Fruit fly (Drosophila melanogaster) whole organism, embryonic: ENCODE data around the gene SP555.

Experiments used
- C15 ChIP-seq: fragments of 200-800 bp; sonication (Bioruptor generic); IDR thresholded peaks from 3 replicates; pipeline ENCODE4 v1.3.6; 2022; ENCODE audit warnings: missing biosample characterization, missing genetic modification characterization
- CG10147 ChIP-seq: fragments of 200-800 bp; sonication (Bioruptor generic); optimal IDR thresholded peaks from 2 replicates; lab custom pipeline; 2019; ENCODE audit warnings: missing biosample characterization, mild to moderate bottlenecking, missing genetic modification characterization, moderate library complexity
- CG10959 ChIP-seq: fragments of 200-800 bp; sonication (Bioruptor generic); IDR thresholded peaks from 2 replicates; pipeline ENCODE4 v1.3.6; 2022; ENCODE audit warnings: missing biosample characterization, missing genetic modification characterization
- CG12071 ChIP-seq: fragments of 200-800 bp; sonication (Bioruptor generic); optimal IDR thresholded peaks from 3 replicates; lab custom pipeline; 2018; ENCODE audit warnings: missing biosample characterization, mild to moderate bottlenecking, missing genetic modification characterization
- CG12659 ChIP-seq: fragments of 200-800 bp; sonication (Bioruptor generic); optimal IDR thresholded peaks from 3 replicates; lab custom pipeline; 2017; ENCODE audit warnings: mild to moderate bottlenecking, missing biosample characterization, missing genetic modification reagents, missing genetic modification characterization
- CG14014 ChIP-seq: fragments of 200-800 bp; sonication (Bioruptor generic); IDR thresholded peaks from 2 replicates; pipeline ENCODE4 v1.3.6; 2022; ENCODE audit warnings: missing biosample characterization, missing genetic modification characterization
- CG14050 ChIP-seq: fragments of 200-800 bp; sonication (Bioruptor generic); IDR thresholded peaks from 3 replicates; pipeline ENCODE4 v1.3.6; 2022; ENCODE audit warnings: missing biosample characterization, missing genetic modification characterization
- CG16863 ChIP-seq: fragments of 200-800 bp; sonication (Bioruptor generic); optimal IDR thresholded peaks from 3 replicates; lab custom pipeline; 2016; ENCODE audit warnings: missing biosample characterization, missing genetic modification characterization
- CG18011 ChIP-seq: fragments of 200-800 bp; sonication (Bioruptor generic); optimal IDR thresholded peaks from 2 replicates; lab custom pipeline; 2017; ENCODE audit warnings: missing biosample characterization, missing genetic modification characterization, mild to moderate bottlenecking, moderate library complexity, missing genotype
- CG18262 ChIP-seq: fragments of 200-800 bp; optimal IDR thresholded peaks from 3 replicates; lab custom pipeline; 2019; ENCODE audit warnings: missing biosample characterization, mild to moderate bottlenecking, missing genetic modification characterization, moderate library complexity
- CG1832 ChIP-seq: fragments of 200-800 bp; sonication (Bioruptor generic); optimal IDR thresholded peaks from 2 replicates; lab custom pipeline; 2017; ENCODE audit warnings: missing biosample characterization, mild to moderate bottlenecking, missing genetic modification characterization, inconsistent platforms
- CG2889 ChIP-seq: fragments of 200-800 bp; sonication (Bioruptor generic); IDR thresholded peaks from 3 replicates; pipeline ENCODE4 v1.3.6; 2022; ENCODE audit warnings: missing biosample characterization, missing genetic modification characterization
- CG31388 ChIP-seq: fragments of 200-800 bp; sonication (Bioruptor generic); optimal IDR thresholded peaks from 2 replicates; lab custom pipeline; 2016; ENCODE audit warnings: missing biosample characterization, missing genetic modification characterization
- CG33213 ChIP-seq: fragments of 200-800 bp; sonication (Bioruptor generic); optimal IDR thresholded peaks from 3 replicates; lab custom pipeline; 2016; ENCODE audit warnings: missing biosample characterization, missing genetic modification characterization
- CG3407 ChIP-seq: fragments of 200-800 bp; sonication (Bioruptor generic); optimal IDR thresholded peaks from 2 replicates; lab custom pipeline; 2018; ENCODE audit warnings: missing biosample characterization, mild to moderate bottlenecking, missing genetic modification characterization
- CG3847 ChIP-seq: fragments of 200-800 bp; sonication (Bioruptor generic); IDR thresholded peaks from 2 replicates; pipeline ENCODE4 v1.3.6; 2022; ENCODE audit warnings: missing biosample characterization, missing genetic modification characterization
- CG4617 ChIP-seq: fragments of 200-800 bp; sonication (Bioruptor generic); optimal IDR thresholded peaks from 3 replicates; lab custom pipeline; 2016; ENCODE audit warnings: missing biosample characterization, missing genetic modification characterization, borderline replicate concordance
- CG5180 ChIP-seq: fragments of 200-800 bp; sonication (Bioruptor generic); optimal IDR thresholded peaks from 3 replicates; lab custom pipeline; 2017; ENCODE audit warnings: missing biosample characterization, missing genetic modification characterization, mild to moderate bottlenecking, moderate library complexity, missing genetic modification reagents
- CG9215 ChIP-seq: fragments of 200-800 bp; sonication (Bioruptor generic); IDR thresholded peaks from 2 replicates; pipeline ENCODE4 v1.3.6; 2022; ENCODE audit warnings: missing biosample characterization, missing genetic modification characterization
- CG9797 ChIP-seq: fragments of 200-800 bp; sonication (Bioruptor generic); optimal IDR thresholded peaks from 3 replicates; lab custom pipeline; 2018; ENCODE audit warnings: missing biosample characterization, mild to moderate bottlenecking, missing genetic modification characterization
- CG9932 ChIP-seq: fragments of 200-800 bp; sonication (Bioruptor generic); IDR thresholded peaks from 2 replicates; pipeline ENCODE4 v1.3.6; 2022; ENCODE audit warnings: missing biosample characterization, missing genetic modification characterization
- Doc3 ChIP-seq: fragments of 200-800 bp; sonication (Bioruptor generic); IDR thresholded peaks from 3 replicates; pipeline ENCODE4 v1.3.6; 2022; ENCODE audit warnings: missing biosample characterization, missing genetic modification characterization; ENCODE audit not compliant: partially characterized antibody
- E2f2 ChIP-seq: fragments of 200-800 bp; sonication (Bioruptor generic); IDR thresholded peaks from 2 replicates; pipeline ENCODE4 v1.3.6; 2022; ENCODE audit warnings: missing biosample characterization, missing genetic modification characterization
- GATAe ChIP-seq: fragments of 200-800 bp; sonication (Bioruptor generic); conservative IDR thresholded peaks from 2 replicates; pipeline ENCODE4 v1.3.6; 2022; ENCODE audit warnings: missing biosample characterization, missing genetic modification characterization
- Mes4 ChIP-seq: fragments of 200-800 bp; sonication (Bioruptor generic); optimal IDR thresholded peaks from 2 replicates; lab custom pipeline; 2016; ENCODE audit warnings: missing biosample characterization, missing genetic modification characterization
- Neu2 ChIP-seq: fragments of 200-800 bp; sonication (Bioruptor generic); optimal IDR thresholded peaks from 3 replicates; lab custom pipeline; 2016; ENCODE audit warnings: missing biosample characterization, missing genetic modification characterization, borderline replicate concordance
- Nf-YA ChIP-seq: fragments of 200-800 bp; sonication (Bioruptor generic); IDR thresholded peaks from 2 replicates; pipeline ENCODE4 v1.3.6; 2022; ENCODE audit warnings: missing biosample characterization, missing genetic modification characterization
- Scr ChIP-seq: fragments of 200-800 bp; sonication (Bioruptor generic); IDR thresholded peaks from 2 replicates; pipeline ENCODE4 v1.3.6; 2022; ENCODE audit warnings: missing biosample characterization, missing genetic modification characterization; ENCODE audit not compliant: partially characterized antibody
- Side ChIP-seq: fragments of 200-800 bp; sonication (Bioruptor generic); optimal IDR thresholded peaks from 2 replicates; lab custom pipeline; 2016; ENCODE audit warnings: missing biosample characterization, missing genetic modification characterization
- Sin3A ChIP-seq: fragments of >200 bp; optimal IDR thresholded peaks from 2 replicates; lab custom pipeline; 2018
- Vsx1 ChIP-seq: fragments of 200-800 bp; sonication (Bioruptor generic); optimal IDR thresholded peaks from 2 replicates; lab custom pipeline; 2017; ENCODE audit warnings: missing biosample characterization, mild to moderate bottlenecking, missing genetic modification characterization, missing genetic modification reagents
- ash1 ChIP-seq: fragments of 200-800 bp; sonication (Bioruptor generic); optimal IDR thresholded peaks from 2 replicates; lab custom pipeline; 2018; ENCODE audit warnings: missing biosample characterization, mild to moderate bottlenecking, missing genetic modification characterization
- bcd ChIP-seq: fragments of 200-800 bp; sonication (Bioruptor generic); optimal IDR thresholded peaks from 2 replicates; lab custom pipeline; 2017; ENCODE audit warnings: missing biosample characterization, mild to moderate bottlenecking, missing genetic modification characterization
- br ChIP-seq: fragments of >200 bp; optimal IDR thresholded peaks from 2 replicates; lab custom pipeline; 2017
- caup ChIP-seq: fragments of 200-800 bp; sonication (Bioruptor generic); optimal IDR thresholded peaks from 3 replicates; lab custom pipeline; 2017; ENCODE audit warnings: missing biosample characterization, mild to moderate bottlenecking, missing genetic modification characterization, moderate library complexity; ENCODE audit not compliant: severe bottlenecking
- fd96Cb ChIP-seq: fragments of 200-800 bp; sonication (Bioruptor generic); optimal IDR thresholded peaks from 2 replicates; lab custom pipeline; 2018; ENCODE audit warnings: missing biosample characterization, mild to moderate bottlenecking, missing genetic modification characterization, moderate library complexity
- fru ChIP-seq: fragments of >200 bp; optimal IDR thresholded peaks from 2 replicates; lab custom pipeline; 2017
- gcm2 ChIP-seq: fragments of 200-800 bp; sonication (Bioruptor generic); optimal IDR thresholded peaks from 2 replicates; lab custom pipeline; 2016; ENCODE audit warnings: missing biosample characterization, missing genetic modification characterization
- oc ChIP-seq: fragments of 200-800 bp; sonication (Bioruptor generic); optimal IDR thresholded peaks from 2 replicates; lab custom pipeline; 2018; ENCODE audit warnings: missing biosample characterization, mild to moderate bottlenecking, missing genetic modification characterization, moderate library complexity
- peb ChIP-seq: fragments of 200-800 bp; sonication (Bioruptor generic); IDR thresholded peaks from 2 replicates; pipeline ENCODE4 v1.3.6; 2022; ENCODE audit warnings: missing biosample characterization, missing genetic modification characterization
- pzg ChIP-seq: fragments of 200-800 bp; sonication (Bioruptor generic); optimal IDR thresholded peaks from 3 replicates; lab custom pipeline; 2018; ENCODE audit warnings: missing biosample characterization, mild to moderate bottlenecking, missing genetic modification characterization, moderate library complexity
- row ChIP-seq: fragments of 200-800 bp; sonication (Bioruptor generic); IDR thresholded peaks from 3 replicates; pipeline ENCODE4 v1.3.6; 2022; ENCODE audit warnings: missing biosample characterization, missing genetic modification characterization
- sens-2 ChIP-seq: fragments of 200-800 bp; sonication (Bioruptor generic); IDR thresholded peaks from 2 replicates; pipeline ENCODE4 v1.3.6; 2022; ENCODE audit warnings: missing biosample characterization, missing genetic modification characterization
- sim ChIP-seq: fragments of 200-800 bp; sonication (Bioruptor generic); IDR thresholded peaks from 2 replicates; pipeline ENCODE4 v1.3.6; 2022; ENCODE audit warnings: missing biosample characterization, missing genetic modification characterization
- so ChIP-seq: fragments of 200-800 bp; sonication (Bioruptor generic); IDR thresholded peaks from 3 replicates; pipeline ENCODE4 v1.3.6; 2022; ENCODE audit warnings: missing biosample characterization, missing genetic modification characterization
- sr ChIP-seq: fragments of 200-800 bp; sonication (Bioruptor generic); IDR thresholded peaks from 3 replicates; pipeline ENCODE4 v1.3.6; 2022; ENCODE audit warnings: missing biosample characterization, missing genetic modification characterization
- tap ChIP-seq: fragments of 200-800 bp; optimal IDR thresholded peaks from 3 replicates; lab custom pipeline; 2019; ENCODE audit warnings: missing biosample characterization, mild to moderate bottlenecking, missing genetic modification characterization, moderate library complexity
- trem ChIP-seq: fragments of 200-800 bp; optimal IDR thresholded peaks from 3 replicates; lab custom pipeline; 2019; ENCODE audit warnings: missing biosample characterization, mild to moderate bottlenecking, missing genetic modification characterization, moderate library complexity
- wek ChIP-seq: fragments of 200-800 bp; sonication (Bioruptor generic); optimal IDR thresholded peaks from 3 replicates; lab custom pipeline; 2018; ENCODE audit warnings: missing biosample characterization, mild to moderate bottlenecking, missing genetic modification characterization, moderate library complexity
- zen ChIP-seq: fragments of 200-800 bp; sonication (Bioruptor generic); optimal IDR thresholded peaks from 3 replicates; lab custom pipeline; 2018; ENCODE audit warnings: missing biosample characterization, mild to moderate bottlenecking, missing genetic modification characterization, moderate library complexity

SP555 gene

dm6 chr2L:5004677-5005463, 32.6 kb upstream of the SP555 start (continued):
- no peak for TF ChIP-seq br
- peak; percentile 70 for TF ChIP-seq GATAe
- TF ChIP-seq sens-2 (GFP tag; lab: Robert Waterston, UW) = peak; percentile 91
- peak; percentile 92 for TF ChIP-seq CG14050
- TF ChIP-seq CG3847 (GFP tag; lab: Robert Waterston, UW) = peak; percentile 96
- peak; percentile 62 for TF ChIP-seq sr
- peak; percentile 94 for TF ChIP-seq peb (GFP tag; lab: Robert Waterston, UW)
- peak; percentile 93 for TF ChIP-seq gcm2 (GFP tag; lab: Kevin White, UChicago)
- TF ChIP-seq CG9932 (GFP tag; lab: Robert Waterston, UW) = peak; percentile 97
- TF ChIP-seq CG16863 (GFP tag; lab: Kevin White, UChicago) = peak; percentile 95
- peak; percentile 74 for TF ChIP-seq trem (tag; lab: Kevin White, UChicago)
- TF ChIP-seq CG31388 = peak; percentile 79
- TF ChIP-seq Side = peak; percentile 95
- peak; percentile 91 for TF ChIP-seq Mes4 (GFP tag; lab: Kevin White, UChicago)
- peak; percentile 90 for TF ChIP-seq CG18262 (tag; lab: Kevin White, UChicago)
- TF ChIP-seq CG9797 = peak; percentile 40
- peak; percentile 79 for TF ChIP-seq ash1
- peak; percentile 44 for TF ChIP-seq wek (GFP tag; lab: Kevin White, UChicago)
- peak; percentile 82 for TF ChIP-seq CG18011 (GFP tag; lab: Kevin White, UChicago)
- peak; percentile 98 for TF ChIP-seq CG14014 (GFP tag; lab: Robert Waterston, UW)
- no peak for TF ChIP-seq Scr
- TF ChIP-seq Neu2 = peak; percentile 59
- TF ChIP-seq CG9215 (GFP tag; lab: Robert Waterston, UW) = peak; percentile 95
- peak; percentile 28 for TF ChIP-seq pzg (GFP tag; lab: Kevin White, UChicago)
- TF ChIP-seq CG4617 (GFP tag; lab: Kevin White, UChicago) = peak; percentile 78
- peak; percentile 88 for TF ChIP-seq Nf-YA
- TF ChIP-seq CG12071 = peak; percentile 93
- TF ChIP-seq CG5180 = peak; percentile 83
- TF ChIP-seq Sin3A = no peak
- TF ChIP-seq CG12659 (GFP tag; lab: Kevin White, UChicago) = peak; percentile 96
- TF ChIP-seq C15 (GFP tag; lab: Robert Waterston, UW) = peak; percentile 89
- TF ChIP-seq Vsx1 (GFP tag; lab: Kevin White, UChicago) = peak; percentile 78
- TF ChIP-seq so (GFP tag; lab: Robert Waterston, UW) = peak; percentile 96
- TF ChIP-seq CG10959 (GFP tag; lab: Robert Waterston, UW) = peak; percentile 87
- TF ChIP-seq oc = peak; percentile 94
- TF ChIP-seq sim (GFP tag; lab: Robert Waterston, UW) = peak; percentile 81
- TF ChIP-seq E2f2 = peak; percentile 77
- peak; percentile 93 for TF ChIP-seq CG33213 (GFP tag; lab: Kevin White, UChicago)
- no peak for TF ChIP-seq fru (lab: Kevin White, UChicago)
- peak; percentile 98 for TF ChIP-seq row (GFP tag; lab: Robert Waterston, UW)
- TF ChIP-seq fd96Cb (tag; lab: Kevin White, UChicago) = peak; percentile 93
- TF ChIP-seq caup = peak; percentile 97
- TF ChIP-seq bcd (GFP tag; lab: Kevin White, UChicago) = peak; percentile 94
- TF ChIP-seq CG2889 = peak; percentile 91
- TF ChIP-seq CG1832 = peak; percentile 30
- no peak for TF ChIP-seq Doc3 (GFP tag; lab: Robert Waterston, UW)
- TF ChIP-seq tap (tag; lab: Kevin White, UChicago) = peak; percentile 92
- peak; percentile 86 for TF ChIP-seq CG3407 (GFP tag; lab: Kevin White, UChicago)
- TF ChIP-seq zen (tag; lab: Kevin White, UChicago) = peak; percentile 88
- peak; percentile 96 for TF ChIP-seq CG10147 (GFP tag; lab: Kevin White, UChicago)
